Worm (Caenorhabditis elegans) whole organism, L2 larva: ENCODE results near the gene dmsr-16.

ENCODE experiments used
- C34F6.9 ChIP-seq: fragments of 150-350 bp; optimal IDR thresholded peaks from 2 replicates; lab custom pipeline; 2014; ENCODE audit warnings: missing biosample characterization, missing genetic modification characterization
- F13H6.1 ChIP-seq: sonication (generic microtip); optimal IDR thresholded peaks from 2 replicates; lab custom pipeline; 2016; ENCODE audit warnings: missing genetic modification characterization, missing compliant biosample characterization
- R02D3.7 ChIP-seq: fragments of 150-350 bp; optimal IDR thresholded peaks from 2 replicates; lab custom pipeline; 2014; ENCODE audit warnings: missing biosample characterization, missing genetic modification characterization
- Y55F3AM.14 ChIP-seq: fragments of 200-800 bp; sonication (Bioruptor generic); optimal IDR thresholded peaks from 2 replicates; lab custom pipeline; 2018; ENCODE audit warnings: mild to moderate bottlenecking, missing genetic modification characterization, missing compliant biosample characterization
- ZK546.5 ChIP-seq: sonication (generic microtip); optimal IDR thresholded peaks from 2 replicates; lab custom pipeline; 2017; ENCODE audit warnings: missing biosample characterization, missing genetic modification characterization
- alr-1 ChIP-seq: fragments of 150-350 bp; optimal IDR thresholded peaks from 2 replicates; lab custom pipeline; 2014; ENCODE audit warnings: missing biosample characterization, missing genetic modification characterization
- aly-2 ChIP-seq: fragments of 150-350 bp; optimal IDR thresholded peaks from 2 replicates; lab custom pipeline; 2014; ENCODE audit warnings: missing biosample characterization, missing genetic modification characterization
- ama-1 ChIP-seq: fragments of 150-350 bp; optimal IDR thresholded peaks from 2 replicates; lab custom pipeline; 2018; ENCODE audit warnings: inconsistent platforms
- blmp-1 ChIP-seq: sonication (generic microtip); optimal IDR thresholded peaks from 2 replicates; lab custom pipeline; 2017; ENCODE audit warnings: missing genetic modification characterization, mild to moderate bottlenecking, missing compliant biosample characterization, antibody characterized with exemption, moderate library complexity; ENCODE audit not compliant: insufficient read depth
- ceh-82 ChIP-seq: fragments of 150-350 bp; optimal IDR thresholded peaks from 2 replicates; lab custom pipeline; 2014; ENCODE audit warnings: missing biosample characterization, missing genetic modification characterization
- crh-2 ChIP-seq: sonication (generic microtip); optimal IDR thresholded peaks from 2 replicates; lab custom pipeline; 2017; ENCODE audit warnings: missing biosample characterization, missing genetic modification characterization
- dmd-4 ChIP-seq: sonication (generic microtip); optimal IDR thresholded peaks from 2 replicates; lab custom pipeline; 2017; ENCODE audit warnings: missing biosample characterization, missing genetic modification characterization
- egl-27 ChIP-seq: sonication (generic microtip); optimal IDR thresholded peaks from 3 replicates; lab custom pipeline; 2017; ENCODE audit warnings: missing biosample characterization, missing genetic modification reagents, missing genetic modification characterization
- elt-1 ChIP-seq: fragments of 150-350 bp; optimal IDR thresholded peaks from 2 replicates; lab custom pipeline; 2014; ENCODE audit warnings: missing biosample characterization, missing genetic modification characterization
- elt-3 ChIP-seq: sonication (generic microtip); optimal IDR thresholded peaks from 2 replicates; lab custom pipeline; 2017; ENCODE audit warnings: missing biosample characterization, missing genetic modification characterization
- fos-1 ChIP-seq: fragments of 150-350 bp; optimal IDR thresholded peaks from 2 replicates; lab custom pipeline; 2014; ENCODE audit warnings: missing biosample characterization, missing genetic modification characterization
- lin-13 ChIP-seq: fragments of 150-350 bp; optimal IDR thresholded peaks from 2 replicates; lab custom pipeline; 2014; ENCODE audit warnings: missing biosample characterization, missing genetic modification reagents, missing genetic modification characterization
- lin-39 ChIP-seq: fragments of 150-350 bp; optimal IDR thresholded peaks from 2 replicates; lab custom pipeline; 2014; ENCODE audit warnings: missing biosample characterization, missing genetic modification reagents, missing genetic modification characterization
- lsy-2 ChIP-seq, 2 experiments: fragments of 150-350 bp in 1 of 2; sonication (generic microtip) in 1 of 2; optimal IDR thresholded peaks; 2 replicates each; lab custom pipeline; 2014 to 2017; ENCODE audit warnings: missing biosample characterization in 2 of 2, missing genetic modification characterization in 2 of 2
- mbf-1 ChIP-seq: sonication (generic microtip); optimal IDR thresholded peaks from 2 replicates; lab custom pipeline; 2017; ENCODE audit warnings: missing biosample characterization, missing genetic modification characterization
- mdl-1 ChIP-seq, 2 experiments: fragments of 150-350 bp in 1 of 2; sonication (generic microtip) in 1 of 2; optimal IDR thresholded peaks; 2 replicates each; lab custom pipeline; 2017; ENCODE audit warnings: missing biosample characterization in 2 of 2, missing genetic modification characterization in 2 of 2
- nhr-10 ChIP-seq: sonication (generic microtip); optimal IDR thresholded peaks from 2 replicates; lab custom pipeline; 2017; ENCODE audit warnings: missing biosample characterization, missing genetic modification characterization
- nhr-11 ChIP-seq: fragments of 150-350 bp; optimal IDR thresholded peaks from 2 replicates; lab custom pipeline; 2014; ENCODE audit warnings: missing biosample characterization, missing genetic modification characterization
- nhr-12 ChIP-seq: fragments of 150-350 bp; optimal IDR thresholded peaks from 2 replicates; lab custom pipeline; 2014; ENCODE audit warnings: missing biosample characterization, missing genetic modification characterization
- nhr-129 ChIP-seq: fragments of 150-350 bp; optimal IDR thresholded peaks from 2 replicates; lab custom pipeline; 2014; ENCODE audit warnings: missing biosample characterization, missing genetic modification characterization
- nhr-23 ChIP-seq: fragments of 150-350 bp; optimal IDR thresholded peaks from 2 replicates; lab custom pipeline; 2014; ENCODE audit warnings: missing biosample characterization, missing genetic modification reagents, missing genetic modification characterization
- nhr-237 ChIP-seq: fragments of 150-350 bp; optimal IDR thresholded peaks from 2 replicates; lab custom pipeline; 2014; ENCODE audit warnings: missing biosample characterization, missing genetic modification characterization
- nhr-25 ChIP-seq: fragments of 150-350 bp; sonication (generic microtip); optimal IDR thresholded peaks from 3 replicates; lab custom pipeline; 2014; ENCODE audit warnings: missing biosample characterization, missing genetic modification characterization
- nhr-6 ChIP-seq: fragments of 150-350 bp; optimal IDR thresholded peaks from 2 replicates; lab custom pipeline; 2014; ENCODE audit warnings: missing biosample characterization, missing genetic modification characterization
- nhr-77 ChIP-seq: fragments of 150-350 bp; optimal IDR thresholded peaks from 2 replicates; lab custom pipeline; 2014; ENCODE audit warnings: missing biosample characterization, missing genetic modification characterization
- sem-4 ChIP-seq: fragments of 150-350 bp; optimal IDR thresholded peaks from 2 replicates; lab custom pipeline; 2014; ENCODE audit warnings: missing biosample characterization, missing genetic modification reagents, missing genetic modification characterization
- skn-1 ChIP-seq: sonication (generic microtip); optimal IDR thresholded peaks from 2 replicates; lab custom pipeline; 2017; ENCODE audit warnings: missing biosample characterization, missing genetic modification characterization
- sma-3 ChIP-seq: sonication (generic microtip); optimal IDR thresholded peaks from 2 replicates; lab custom pipeline; 2016; ENCODE audit warnings: missing genetic modification reagents, missing genetic modification characterization, missing compliant biosample characterization
- snpc-4 ChIP-seq: fragments of 150-350 bp; optimal IDR thresholded peaks from 2 replicates; lab custom pipeline; 2014; ENCODE audit warnings: missing biosample characterization, missing genetic modification characterization
- unc-62 ChIP-seq: fragments of 150-350 bp; optimal IDR thresholded peaks from 2 replicates; lab custom pipeline; 2014; ENCODE audit warnings: missing biosample characterization, missing genetic modification reagents, missing genetic modification characterization
- ztf-1 ChIP-seq: fragments of 200-800 bp; sonication (Bioruptor generic); conservative IDR thresholded peaks from 2 replicates; pipeline ENCODE4 v1.3.6; 2022; ENCODE audit warnings: missing genetic modification characterization, missing compliant biosample characterization
- ztf-11 ChIP-seq: sonication (generic microtip); optimal IDR thresholded peaks from 2 replicates; lab custom pipeline; 2017; ENCODE audit warnings: missing biosample characterization, missing genetic modification characterization
- ztf-4 ChIP-seq: fragments of 150-350 bp; optimal IDR thresholded peaks from 2 replicates; lab custom pipeline; 2014; ENCODE audit warnings: missing biosample characterization, missing genetic modification characterization

The dmsr-16 gene

ce11 chrV:6775708-6776107 lies 33.2 kb downstream of the dmsr-16 start, which contains the start of gene srh-28:
Gene srh-28, minus strand, starts transcription at chrV:6775808.
- TF ChIP-seq sem-4 (tag; lab: Kevin White, UChicago) (no peak), nhr-12 (tag; lab: Kevin White, UChicago) (no peak), nhr-237 (tag; lab: Kevin White, UChicago) (no peak), Y55F3AM.14 (GFP tag; lab: Kevin White, UChicago) (no peak), nhr-25 (tag; lab: Kevin White, UChicago) (no peak), lsy-2 (tag; optimal IDR thresholded peaks at IDR 0.05; lab: Kevin White, UChicago) (no peak), egl-27 (tag; lab: Kevin White, UChicago) (no peak), ZK546.5 (tag; lab: Kevin White, UChicago) (no peak), nhr-11 (tag; lab: Kevin White, UChicago) (no peak), elt-1 (tag; lab: Kevin White, UChicago) (no peak), nhr-23 (tag; lab: Kevin White, UChicago) (no peak), C34F6.9 (tag; lab: Kevin White, UChicago) (no peak), mdl-1 (tag; optimal IDR thresholded peaks at IDR 0.05; lab: Kevin White, UChicago) (no peak), ceh-82 (no peak), lin-39 (no peak), sma-3 (GFP tag; lab: Kevin White, UChicago) (no peak), fos-1 (tag; lab: Kevin White, UChicago) (no peak)

DNA sequence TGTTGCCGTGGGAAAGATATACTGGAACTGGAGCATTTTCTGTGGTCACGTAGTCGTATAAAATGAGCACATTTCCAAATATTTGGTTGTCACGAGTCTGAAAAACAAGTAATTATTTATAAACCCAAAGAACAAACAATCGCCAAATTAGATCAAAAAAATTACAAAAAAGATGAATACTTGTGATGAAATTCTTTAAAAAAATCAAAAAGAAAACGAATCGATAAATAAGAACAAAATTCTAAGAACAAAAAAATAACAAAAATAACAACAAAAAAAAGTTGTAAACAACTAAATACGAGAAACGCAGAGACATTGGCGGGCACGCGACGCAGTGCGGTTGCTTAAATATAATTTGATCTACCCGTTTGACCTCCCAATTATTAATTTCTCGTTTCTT lies 35.1 kb downstream of the dmsr-16 start, which contains the start of gene ZC404.16:
ZC404.16 (minus strand) TSS at position 101 of the 400 bp plus-strand sequence.
- no peak for TF ChIP-seq R02D3.7 (tag; lab: Kevin White, UChicago)
- no peak for TF ChIP-seq elt-3 (tag; lab: Kevin White, UChicago)
- no peak for TF ChIP-seq ceh-82
- TF ChIP-seq ztf-1 (GFP tag; lab: Robert Waterston, UW): no peak
- no peak for TF ChIP-seq sma-3 (GFP tag; lab: Kevin White, UChicago)
- no peak for TF ChIP-seq nhr-23 (tag; lab: Kevin White, UChicago)
- TF ChIP-seq snpc-4 (tag; lab: Kevin White, UChicago): no peak
- no peak for TF ChIP-seq nhr-237 (tag; lab: Kevin White, UChicago)
- no peak for TF ChIP-seq nhr-11 (tag; lab: Kevin White, UChicago)
- no peak for TF ChIP-seq unc-62 (GFP tag; lab: Kevin White, UChicago)
- TF ChIP-seq sem-4 (tag; lab: Kevin White, UChicago): no peak
- no peak for TF ChIP-seq lin-13
- TF ChIP-seq aly-2 (tag; lab: Kevin White, UChicago): no peak
- no peak for TF ChIP-seq nhr-77
- no peak for TF ChIP-seq blmp-1 (tag; lab: Kevin White, UChicago)
- no peak for TF ChIP-seq alr-1 (tag; lab: Kevin White, UChicago)
- no peak for TF ChIP-seq nhr-129 (tag; lab: Kevin White, UChicago)
- no peak for TF ChIP-seq ztf-11 (tag; lab: Kevin White, UChicago)
- TF ChIP-seq elt-1 (tag; lab: Kevin White, UChicago): no peak
- TF ChIP-seq, all 48 proteins: peak for 0

ce11 chrV:6771645-6772044 lies 37.2 kb downstream of the dmsr-16 start, which contains the start of gene srh-30:
Gene srh-30, minus strand, starts transcription at chrV:6771745.
- TF ChIP-seq ceh-82 (no peak), skn-1 (tag; lab: Kevin White, UChicago) (no peak), crh-2 (tag; lab: Kevin White, UChicago) (no peak), alr-1 (tag; lab: Kevin White, UChicago) (no peak), nhr-10 (no peak), lin-39 (no peak), ama-1 (lab: Kevin White, UChicago) (no peak), ZK546.5 (tag; lab: Kevin White, UChicago) (no peak)

- TF ChIP-seq mbf-1 (tag; lab: Kevin White, UChicago) (no peak), ztf-4 (tag; lab: Kevin White, UChicago) (no peak), crh-2 (tag; lab: Kevin White, UChicago) (no peak), fos-1 (tag; lab: Kevin White, UChicago) (no peak), dmd-4 (tag; lab: Kevin White, UChicago) (no peak), nhr-6 (tag; lab: Kevin White, UChicago) (no peak), F13H6.1 (tag; lab: Kevin White, UChicago) (no peak), sma-3 (GFP tag; lab: Kevin White, UChicago) (no peak), nhr-10 (no peak), lin-39 (no peak), elt-1 (tag; lab: Kevin White, UChicago) (no peak)
These were observed 39.4 kb downstream of the dmsr-16 start for ce11 chrV:6769440-6769839.
